Worm (Caenorhabditis elegans): Measurements from ENCODE around the gene Y49F6C.2.

Y49F6C.2 gene

DNA sequence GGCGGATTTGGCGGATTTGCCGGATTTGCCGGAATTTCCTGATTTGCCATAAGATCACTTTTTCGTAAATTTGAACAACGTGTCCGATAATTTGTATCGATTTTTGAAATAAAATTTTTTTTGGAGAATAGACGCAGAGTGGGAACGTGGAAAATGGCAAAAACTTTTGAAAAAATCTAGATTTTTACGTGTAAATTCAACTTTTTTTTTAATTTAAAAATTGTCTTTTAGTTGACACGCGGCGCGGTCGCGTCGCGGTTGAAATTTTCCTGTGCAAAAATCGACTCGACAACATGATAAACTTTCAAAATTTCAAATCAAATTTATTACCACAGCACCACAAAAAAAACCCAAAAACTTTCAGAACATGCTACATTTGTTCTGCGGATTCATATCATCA, 17.1 kb downstream of the Y49F6C.2 start, which contains the start of gene nep-20:
TSS of gene nep-20 (minus strand) at position 101 of the 400 bp plus-strand sequence.
- no peak for TF ChIP-seq egl-18 (GFP tag; IDR thresholded peaks at IDR 0.05)
- no peak for TF ChIP-seq egrh-3 (GFP tag; IDR thresholded peaks at IDR 0.05)
- TF ChIP-seq D2030.7 (GFP tag; IDR thresholded peaks at IDR 0.05): no peak
- no peak for TF ChIP-seq athp-1 (tag; optimal IDR thresholded peaks at IDR 0.05)

ce11 chrII:3399212-3399611, 20.8 kb downstream of the Y49F6C.2 start, which contains the start of gene nep-9:
Gene nep-9, minus strand, starts transcription at chrII:3399312.
- no peak for TF ChIP-seq snpc-3.4 (tag; optimal IDR thresholded peaks at IDR 0.05)
- TF ChIP-seq tbp1 (GFP tag; optimal IDR thresholded peaks at IDR 0.05): no peak
- TF ChIP-seq hrde-1 (tag; optimal IDR thresholded peaks at IDR 0.05; ENCODE audit: borderline replicate concordance): no peak
- no peak for TF ChIP-seq lsy-27 (tag; optimal IDR thresholded peaks at IDR 0.05; ENCODE audit: borderline replicate concordance, insufficient read depth)
- no peak for TF ChIP-seq mcd-1 (GFP tag; IDR thresholded peaks at IDR 0.05)
- no peak for TF ChIP-seq F22D6.2 (tag; optimal IDR thresholded peaks at IDR 0.05)
- TF ChIP-seq zfh-2 (GFP tag; conservative IDR thresholded peaks at IDR 0.05): no peak
- TF ChIP-seq hmg-1.2 (GFP tag; IDR thresholded peaks at IDR 0.05): no peak
- no peak for TF ChIP-seq F33H1.4 (GFP tag; IDR thresholded peaks at IDR 0.05)

DNA sequence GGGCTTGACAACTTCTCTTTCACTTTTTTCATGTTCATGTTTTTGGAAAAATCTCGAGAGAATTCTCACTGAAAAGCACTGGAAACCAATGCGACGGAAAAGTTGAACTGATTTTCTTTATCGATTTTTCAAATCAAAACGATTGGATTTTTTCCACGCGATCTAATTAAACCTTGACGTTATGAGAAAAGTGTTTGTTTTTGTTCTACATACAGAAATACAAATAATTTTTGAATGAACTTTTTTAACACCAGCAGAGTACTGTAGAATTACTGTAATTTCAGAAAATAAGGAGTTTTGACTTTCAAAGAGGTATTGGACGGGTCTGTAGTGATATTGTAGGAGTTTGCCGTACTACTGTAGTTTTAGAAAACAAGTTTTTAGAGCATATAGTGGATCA, 24.5 kb downstream of the Y49F6C.2 start, which contains the start of gene nep-10:
TSS of gene nep-10 (minus strand) at position 101 of the 400 bp plus-strand sequence.
- TF ChIP-seq hmg-20 (GFP tag; IDR thresholded peaks at IDR 0.05) (no peak), ceh-100 (GFP tag; IDR thresholded peaks at IDR 0.05) (no peak), gei-17 (GFP tag; optimal IDR thresholded peaks at IDR 0.05) (no peak), ceh-79 (tag; optimal IDR thresholded peaks at IDR 0.05) (no peak), D2030.7 (GFP tag; IDR thresholded peaks at IDR 0.05) (no peak), ccch-3 (GFP tag; optimal IDR thresholded peaks at IDR 0.05) (no peak), lsy-27 (tag; optimal IDR thresholded peaks at IDR 0.05; ENCODE audit: borderline replicate concordance, insufficient read depth) (no peak), Y56A3A.18 (GFP tag; IDR thresholded peaks at IDR 0.05) (no peak), tbx-9 (tag; optimal IDR thresholded peaks at IDR 0.05; ENCODE audit: borderline replicate concordance) (no peak), ztf-25 (GFP tag; IDR thresholded peaks at IDR 0.05) (no peak), ZK185.1 (tag; optimal IDR thresholded peaks at IDR 0.05; ENCODE audit: poor library complexity, severe bottlenecking) (no peak), nhr-120 (GFP tag; IDR thresholded peaks at IDR 0.05) (no peak), tlf-1 (GFP tag; optimal IDR thresholded peaks at IDR 0.05) (no peak), ztf-18 (tag; optimal IDR thresholded peaks at IDR 0.05) (no peak), hmg-1.2 (GFP tag; IDR thresholded peaks at IDR 0.05) (no peak), ztf-28 (GFP tag; IDR thresholded peaks at IDR 0.05) (no peak), ceh-27 (GFP tag; optimal IDR thresholded peaks at IDR 0.05) (no peak), zfh-2 (GFP tag; conservative IDR thresholded peaks at IDR 0.05) (no peak)

- no peak for TF ChIP-seq sea-2 (GFP tag; IDR thresholded peaks at IDR 0.05)
- no peak for TF ChIP-seq ets-4 (GFP tag; optimal IDR thresholded peaks at IDR 0.05)
- no peak for TF ChIP-seq B0261.1 (tag; optimal IDR thresholded peaks at IDR 0.05)
- TF ChIP-seq nhr-179 (tag; optimal IDR thresholded peaks at IDR 0.05): no peak
- TF ChIP-seq K12H6.12 (tag; optimal IDR thresholded peaks at IDR 0.05): no peak
- no peak for TF ChIP-seq Y56A3A.18 (GFP tag; IDR thresholded peaks at IDR 0.05)
- TF ChIP-seq madf-8 (GFP tag; conservative IDR thresholded peaks at IDR 0.05): no peak
- TF ChIP-seq ceh-100 (GFP tag; IDR thresholded peaks at IDR 0.05): no peak
- no peak for TF ChIP-seq ceh-79 (tag; optimal IDR thresholded peaks at IDR 0.05)
- no peak for TF ChIP-seq rec-8 (tag; optimal IDR thresholded peaks at IDR 0.05)
- TF ChIP-seq athp-1 (tag; optimal IDR thresholded peaks at IDR 0.05): no peak
- TF ChIP-seq mcd-1 (GFP tag; IDR thresholded peaks at IDR 0.05): no peak
- TF ChIP-seq ceh-40 (GFP tag; IDR thresholded peaks at IDR 0.05): no peak
- TF ChIP-seq ztf-6 (GFP tag; IDR thresholded peaks at IDR 0.05): no peak
- no peak for TF ChIP-seq zim-3 (tag; optimal IDR thresholded peaks at IDR 0.05)
- TF ChIP-seq Y95B8A.8 (GFP tag; IDR thresholded peaks at IDR 0.05): no peak
- TF ChIP-seq ztf-18 (tag; optimal IDR thresholded peaks at IDR 0.05): no peak
These were observed 25.2 kb downstream of the Y49F6C.2 start, which contains the start of gene nep-8 for ce11 chrII:3403535-3403934. Gene nep-8, plus strand, starts transcription at chrII:3403835.

Measured in whole organism, young adult.